Worm (Caenorhabditis elegans): ENCODE data around the gene F19F10.3.

F19F10.3 gene

DNA sequence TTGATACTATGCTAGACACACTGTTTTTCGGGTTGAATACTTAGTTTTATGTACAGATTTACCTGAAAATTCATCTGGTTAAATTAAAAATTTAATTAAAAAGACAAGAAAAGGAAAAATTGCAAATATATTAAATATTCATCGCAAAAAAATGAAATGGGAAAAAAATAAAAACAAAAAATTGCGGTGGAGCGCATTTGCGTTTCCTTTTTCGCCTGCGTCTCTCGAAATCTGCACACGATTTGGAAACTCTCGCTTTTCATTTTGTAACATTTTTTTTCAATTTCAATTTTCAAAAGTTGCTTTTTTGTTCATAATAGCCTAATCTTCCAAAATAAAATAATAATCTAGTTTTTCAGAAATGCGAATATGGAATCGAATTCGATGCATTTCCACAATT, 35.7 kb downstream of the F19F10.3 start, which contains the start of the genes F19F10.11 and C50E3.5:
TSS of gene F19F10.11 (minus strand) at position 68 of the 400 bp plus-strand sequence.
TSS of gene C50E3.5 (plus strand) at position 360 of the 400 bp plus-strand sequence.
- TF ChIP-seq lin-13 (GFP tag; optimal IDR thresholded peaks at IDR 0.05), result no peak
- no peak for TF ChIP-seq ceh-82 (tag; optimal IDR thresholded peaks at IDR 0.05)
- no peak for TF ChIP-seq elt-1 (tag; optimal IDR thresholded peaks at IDR 0.05)
- no peak for TF ChIP-seq nhr-12 (tag; optimal IDR thresholded peaks at IDR 0.05)
- TF ChIP-seq nhr-21 (tag; optimal IDR thresholded peaks at IDR 0.05), result no peak
- TF ChIP-seq gmeb-1 (tag; optimal IDR thresholded peaks at IDR 0.05), result peak; percentile 74
- TF ChIP-seq lin-11 (tag; optimal IDR thresholded peaks at IDR 0.05), result no peak
- no peak for TF ChIP-seq mbf-1 (tag; optimal IDR thresholded peaks at IDR 0.05)
- TF ChIP-seq peb-1 (tag; optimal IDR thresholded peaks at IDR 0.05), result no peak
- peak; percentile 64 for TF ChIP-seq crh-2 (tag; optimal IDR thresholded peaks at IDR 0.05)
- TF ChIP-seq Y55F3AM.14 (GFP tag; optimal IDR thresholded peaks at IDR 0.05), result no peak
- TF ChIP-seq C34F6.9 (tag; optimal IDR thresholded peaks at IDR 0.05), result peak; percentile 82
- TF ChIP-seq ceh-16 (tag; optimal IDR thresholded peaks at IDR 0.05), result no peak
- TF ChIP-seq unc-39 (tag; optimal IDR thresholded peaks at IDR 0.05), result no peak
- TF ChIP-seq sem-4 (tag; optimal IDR thresholded peaks at IDR 0.05), result peak; percentile 63
- TF ChIP-seq mab-5 (tag; optimal IDR thresholded peaks at IDR 0.05), result no peak
- TF ChIP-seq F13H6.1 (tag; optimal IDR thresholded peaks at IDR 0.05), result peak; percentile 35
- peak; percentile 81 for TF ChIP-seq unc-55 (GFP tag; optimal IDR thresholded peaks at IDR 0.05)
- peak; percentile 30 for TF ChIP-seq snpc-4 (tag; optimal IDR thresholded peaks at IDR 0.05)
- no peak for TF ChIP-seq blmp-1 (tag; optimal IDR thresholded peaks at IDR 0.05; ENCODE audit: insufficient read depth)
- no peak for TF ChIP-seq nhr-129 (tag; optimal IDR thresholded peaks at IDR 0.05)
- TF ChIP-seq ama-1 (optimal IDR thresholded peaks at IDR 0.05), result no peak
- no peak for TF ChIP-seq nhr-11 (tag; optimal IDR thresholded peaks at IDR 0.05)
- TF ChIP-seq lsy-2 (tag; optimal IDR thresholded peaks at IDR 0.05), result peak; percentile 26 to 82
- TF ChIP-seq nhr-77 (tag; optimal IDR thresholded peaks at IDR 0.05), result no peak
- peak; percentile 57 for TF ChIP-seq sma-9 (GFP tag; optimal IDR thresholded peaks at IDR 0.05)
- TF ChIP-seq sma-9 (tag; optimal IDR thresholded peaks at IDR 0.05), result no peak
- TF ChIP-seq sma-3 (GFP tag; optimal IDR thresholded peaks at IDR 0.05), result peak; percentile 60
- TF ChIP-seq fos-1 (tag; optimal IDR thresholded peaks at IDR 0.05), result peak; percentile 13
- peak; percentile 31 for TF ChIP-seq nhr-6 (tag; optimal IDR thresholded peaks at IDR 0.05)
- no peak for TF ChIP-seq nhr-25 (tag; optimal IDR thresholded peaks at IDR 0.05)

DNA sequence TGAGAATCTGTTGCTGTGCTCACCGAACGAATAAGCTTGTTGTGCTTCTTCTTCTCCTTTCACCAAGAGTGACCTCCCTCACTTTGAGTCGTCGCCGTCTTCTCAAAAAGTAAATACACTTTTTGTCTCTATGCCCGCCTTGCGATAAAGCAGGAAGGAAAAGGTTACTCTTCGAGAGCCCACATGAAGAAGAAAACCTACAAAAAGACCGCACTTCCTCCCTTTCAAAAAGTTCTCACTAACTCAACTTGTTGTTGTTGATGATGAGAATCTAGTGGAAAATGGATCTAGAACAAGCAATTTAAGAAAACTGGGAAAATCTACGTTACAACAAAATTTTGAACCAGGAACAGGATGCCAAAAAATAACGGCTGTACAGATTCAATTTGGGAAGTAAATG, 38.5 kb downstream of the F19F10.3 start, which contains the start of gene C50E3.6:
TSS of gene C50E3.6 (minus strand) at position 101 of the 400 bp plus-strand sequence.
- TF ChIP-seq fos-1 (tag; optimal IDR thresholded peaks at IDR 0.05) (no peak), zag-1 (tag; optimal IDR thresholded peaks at IDR 0.05) (no peak), mbf-1 (tag; optimal IDR thresholded peaks at IDR 0.05) (no peak), blmp-1 (tag; optimal IDR thresholded peaks at IDR 0.05; ENCODE audit: insufficient read depth) (no peak), Y55F3AM.14 (GFP tag; optimal IDR thresholded peaks at IDR 0.05) (no peak), ztf-4 (tag; optimal IDR thresholded peaks at IDR 0.05) (no peak), ztf-11 (tag; optimal IDR thresholded peaks at IDR 0.05) (no peak), ztf-1 (GFP tag; conservative IDR thresholded peaks at IDR 0.05) (no peak), lin-13 (GFP tag; optimal IDR thresholded peaks at IDR 0.05) (no peak)

DNA sequence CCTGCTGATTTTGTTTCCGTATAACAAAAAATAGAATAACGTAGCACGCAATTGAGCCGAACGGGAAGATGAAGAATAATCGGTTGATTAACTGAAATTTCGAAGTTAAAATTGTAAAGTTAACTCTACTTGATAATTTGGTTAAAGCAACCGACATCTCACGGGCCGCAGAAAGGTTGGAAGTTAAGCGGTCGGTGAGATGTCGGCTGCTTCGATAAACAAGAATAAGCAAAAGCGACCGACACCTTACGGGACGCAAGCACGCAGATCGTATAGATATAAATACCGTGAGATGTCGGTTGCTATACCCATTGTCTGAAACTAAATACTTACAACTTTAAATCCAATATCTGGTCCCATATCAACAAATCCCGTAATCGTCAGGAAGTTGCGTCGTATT, 43.2 kb downstream of the F19F10.3 start:
- no peak for TF ChIP-seq ztf-1 (GFP tag; conservative IDR thresholded peaks at IDR 0.05)
- no peak for TF ChIP-seq nhr-21 (tag; optimal IDR thresholded peaks at IDR 0.05)
- peak; percentile 24 for TF ChIP-seq snpc-4 (tag; optimal IDR thresholded peaks at IDR 0.05)

ce11 chrV:7598269-7598668, 46.3 kb downstream of the F19F10.3 start, which contains the start of gene C50E3.7:
Gene C50E3.7 (minus strand): TSS chrV:7598369.
- TF ChIP-seq mbf-1 (tag; optimal IDR thresholded peaks at IDR 0.05) (no peak), sma-3 (GFP tag; optimal IDR thresholded peaks at IDR 0.05) (no peak), unc-39 (tag; optimal IDR thresholded peaks at IDR 0.05) (no peak), crh-2 (tag; optimal IDR thresholded peaks at IDR 0.05) (no peak), sma-9 (GFP tag; optimal IDR thresholded peaks at IDR 0.05) (no peak), sma-9 (tag; optimal IDR thresholded peaks at IDR 0.05) (no peak), nhr-237 (tag; optimal IDR thresholded peaks at IDR 0.05) (no peak), blmp-1 (tag; optimal IDR thresholded peaks at IDR 0.05; ENCODE audit: insufficient read depth) (no peak), elt-3 (tag; optimal IDR thresholded peaks at IDR 0.05) (no peak), peb-1 (tag; optimal IDR thresholded peaks at IDR 0.05) (no peak), nhr-77 (tag; optimal IDR thresholded peaks at IDR 0.05) (no peak), elt-1 (tag; optimal IDR thresholded peaks at IDR 0.05) (no peak), C34F6.9 (tag; optimal IDR thresholded peaks at IDR 0.05) (no peak), ztf-1 (GFP tag; conservative IDR thresholded peaks at IDR 0.05) (no peak)
